Fruit fly (Drosophila melanogaster) whole organism, pupa: ENCODE data around the gene Trmt112.

ENCODE experiments used
- CG10348 ChIP-seq: fragments of 200-800 bp; sonication (Bioruptor generic); IDR thresholded peaks from 2 replicates; pipeline ENCODE4 v1.3.6; 2022; ENCODE audit warnings: missing biosample characterization, missing genetic modification characterization
- CG12605 ChIP-seq: fragments of 200-800 bp; sonication (Bioruptor generic); IDR thresholded peaks from 2 replicates; pipeline ENCODE4 v1.3.6; 2022; ENCODE audit warnings: missing biosample characterization, missing genetic modification characterization
- CG13204 ChIP-seq: fragments of 200-800 bp; sonication (Bioruptor generic); optimal IDR thresholded peaks from 2 replicates; lab custom pipeline; 2018; ENCODE audit warnings: missing biosample characterization, mild to moderate bottlenecking, missing genetic modification characterization, moderate library complexity
- CG14655 ChIP-seq: fragments of 200-800 bp; sonication (Bioruptor generic); optimal IDR thresholded peaks from 3 replicates; lab custom pipeline; 2017; ENCODE audit warnings: mild to moderate bottlenecking, missing biosample characterization, missing genetic modification reagents, missing genetic modification characterization
- CG15710 ChIP-seq: fragments of 200-800 bp; sonication (Bioruptor generic); optimal IDR thresholded peaks from 2 replicates; lab custom pipeline; 2018; ENCODE audit warnings: missing biosample characterization, mild to moderate bottlenecking, missing genetic modification characterization, moderate library complexity
- CG17806 ChIP-seq: fragments of 200-800 bp; sonication (Bioruptor generic); optimal IDR thresholded peaks from 2 replicates; lab custom pipeline; 2018; ENCODE audit warnings: missing biosample characterization, mild to moderate bottlenecking, missing genetic modification characterization, moderate library complexity
- CG32121 ChIP-seq: fragments of 200-800 bp; sonication (Bioruptor generic); IDR thresholded peaks from 2 replicates; pipeline ENCODE4 v1.3.6; 2022; ENCODE audit warnings: missing biosample characterization, missing genetic modification characterization
- CG34367 ChIP-seq: fragments of 200-800 bp; sonication (Bioruptor generic); optimal IDR thresholded peaks from 2 replicates; lab custom pipeline; 2018; ENCODE audit warnings: missing biosample characterization, mild to moderate bottlenecking, missing genetic modification characterization
- CG4496 ChIP-seq: fragments of 200-800 bp; sonication (Bioruptor generic); IDR thresholded peaks from 3 replicates; pipeline ENCODE4 v1.3.6; 2022; ENCODE audit warnings: missing biosample characterization, missing genetic modification characterization
- CG8159 ChIP-seq: fragments of 200-800 bp; sonication (Bioruptor generic); optimal IDR thresholded peaks from 3 replicates; lab custom pipeline; 2018; ENCODE audit warnings: missing biosample characterization, mild to moderate bottlenecking, missing genetic modification characterization, moderate library complexity
- CG8301 ChIP-seq: fragments of 200-800 bp; sonication (Bioruptor generic); optimal IDR thresholded peaks from 2 replicates; lab custom pipeline; 2018; ENCODE audit warnings: missing biosample characterization, mild to moderate bottlenecking, missing genetic modification characterization
- CG9948 ChIP-seq: fragments of 200-800 bp; sonication (Bioruptor generic); optimal IDR thresholded peaks from 2 replicates; lab custom pipeline; 2018; ENCODE audit warnings: missing biosample characterization, mild to moderate bottlenecking, missing genetic modification characterization, moderate library complexity
- D1 ChIP-seq: fragments of 200-800 bp; sonication (Bioruptor generic); optimal IDR thresholded peaks from 2 replicates; lab custom pipeline; 2018; ENCODE audit warnings: missing biosample characterization, mild to moderate bottlenecking, missing genetic modification characterization, moderate library complexity
- EcR ChIP-seq: fragments of 200-800 bp; sonication (Bioruptor generic); optimal IDR thresholded peaks from 3 replicates; lab custom pipeline; 2019; ENCODE audit warnings: missing biosample characterization, missing genetic modification characterization, mild to moderate bottlenecking, moderate library complexity, missing genetic modification reagents
- Ets98B ChIP-seq: fragments of 200-800 bp; sonication (Bioruptor generic); IDR thresholded peaks from 2 replicates; pipeline ENCODE4 v1.3.6; 2022; ENCODE audit warnings: missing biosample characterization, missing genetic modification characterization
- Pif1A ChIP-seq: fragments of 200-800 bp; sonication (Bioruptor generic); optimal IDR thresholded peaks from 3 replicates; lab custom pipeline; 2016; ENCODE audit warnings: missing biosample characterization, missing genetic modification characterization
- Pif1B ChIP-seq: fragments of 200-800 bp; sonication (Bioruptor generic); optimal IDR thresholded peaks from 3 replicates; lab custom pipeline; 2016; ENCODE audit warnings: missing biosample characterization, missing genetic modification characterization
- Snoo ChIP-seq: fragments of 200-800 bp; sonication (Bioruptor generic); optimal IDR thresholded peaks from 3 replicates; lab custom pipeline; 2017; ENCODE audit warnings: missing biosample characterization, mild to moderate bottlenecking, missing genetic modification characterization, inconsistent platforms
- fd96Ca ChIP-seq: fragments of 200-800 bp; sonication (Bioruptor generic); IDR thresholded peaks from 3 replicates; pipeline ENCODE4 v1.3.6; 2022; ENCODE audit warnings: missing biosample characterization, missing genetic modification characterization
- gl ChIP-seq: fragments of 200-800 bp; sonication (Bioruptor generic); optimal IDR thresholded peaks from 2 replicates; lab custom pipeline; 2018; ENCODE audit warnings: missing biosample characterization, mild to moderate bottlenecking, missing genetic modification characterization
- rn ChIP-seq: fragments of 200-800 bp; sonication (Bioruptor generic); IDR thresholded peaks from 2 replicates; pipeline ENCODE4 v1.3.6; 2022; ENCODE audit warnings: missing biosample characterization, missing genetic modification characterization

Trmt112 gene

dm6 chr3L:21216697-21217291 is at the start of gene Trmt112, which contains the start of gene Ilk:
Trmt112 (minus strand) TSS chr3L:21216839.
Ilk (plus strand) TSS chr3L:21216901.
- TF ChIP-seq CG8301 (tag; lab: Kevin White, UChicago) (no peak), Pif1B (no peak)

dm6 chr3L:21266101-21266656 is 49.5 kb upstream of the Trmt112 start:
- TF ChIP-seq Pif1B: no peak
- no peak for TF ChIP-seq D1
- no peak for TF ChIP-seq CG14655 (GFP tag; lab: Kevin White, UChicago)
- TF ChIP-seq CG32121: no peak
- no peak for TF ChIP-seq CG12605 (GFP tag; lab: Robert Waterston, UW)
- TF ChIP-seq CG9948 (tag; lab: Kevin White, UChicago): no peak
- no peak for TF ChIP-seq CG8301 (tag; lab: Kevin White, UChicago)
- TF ChIP-seq CG8159 (tag; lab: Kevin White, UChicago): no peak
- no peak for TF ChIP-seq Pif1A (GFP tag; lab: Kevin White, UChicago)
- no peak for TF ChIP-seq CG13204
- TF ChIP-seq EcR (GFP tag; lab: Kevin White, UChicago): no peak
- TF ChIP-seq gl (tag; lab: Kevin White, UChicago): no peak
- TF ChIP-seq rn (GFP tag; lab: Robert Waterston, UW): no peak
- TF ChIP-seq CG34367: no peak
- TF ChIP-seq Snoo: no peak
- TF ChIP-seq CG10348: no peak
- TF ChIP-seq Ets98B (GFP tag; lab: Robert Waterston, UW): no peak
- no peak for TF ChIP-seq CG17806 (tag; lab: Kevin White, UChicago)

- TF ChIP-seq Pif1B: no peak
- no peak for TF ChIP-seq Pif1A (GFP tag; lab: Kevin White, UChicago)
- peak; percentile 51 for TF ChIP-seq D1
- no peak for TF ChIP-seq fd96Ca (GFP tag; lab: Robert Waterston, UW)
- TF ChIP-seq, all 21 proteins: peak for 1
These were observed 45.8 kb upstream of the Trmt112 start for dm6 chr3L:21262426-21262825.

dm6 chr3L:21261403-21262164 is 44.9 kb upstream of the Trmt112 start:
- TF ChIP-seq EcR (GFP tag; lab: Kevin White, UChicago) (peak; percentile 83), CG10348 (no peak), CG12605 (GFP tag; lab: Robert Waterston, UW) (0 out of 2 replicates have a peak, but pooled peaks have one; percentile 14)

dm6 chr3L:21259257-21259656 is 42.6 kb upstream of the Trmt112 start:
- TF ChIP-seq Ets98B (GFP tag; lab: Robert Waterston, UW) (peak; percentile 34; the same call in 1 of the 2 replicates), CG32121 (peak; percentile 60), CG8301 (tag; lab: Kevin White, UChicago) (peak; percentile 44), Pif1B (no peak), CG15710 (tag; lab: Kevin White, UChicago) (no peak), CG9948 (tag; lab: Kevin White, UChicago) (no peak), D1 (no peak), gl (tag; lab: Kevin White, UChicago) (no peak), EcR (GFP tag; lab: Kevin White, UChicago) (no peak), CG12605 (GFP tag; lab: Robert Waterston, UW) (no peak), CG10348 (no peak), CG34367 (no peak), rn (GFP tag; lab: Robert Waterston, UW) (no peak), CG8159 (tag; lab: Kevin White, UChicago) (no peak), CG13204 (no peak), Pif1A (GFP tag; lab: Kevin White, UChicago) (no peak), fd96Ca (GFP tag; lab: Robert Waterston, UW) (peak; percentile 64; the same call in 2 of the 3 replicates), Snoo (no peak), CG14655 (GFP tag; lab: Kevin White, UChicago) (no peak), CG17806 (tag; lab: Kevin White, UChicago) (no peak), CG4496 (GFP tag; lab: Robert Waterston, UW) (peak; percentile 41; the same call in 1 of the 3 replicates)

- no peak for TF ChIP-seq CG13204
- no peak for TF ChIP-seq CG12605 (GFP tag; lab: Robert Waterston, UW)
- no peak for TF ChIP-seq CG4496 (GFP tag; lab: Robert Waterston, UW)
- no peak for TF ChIP-seq CG8159 (tag; lab: Kevin White, UChicago)
- TF ChIP-seq CG9948 (tag; lab: Kevin White, UChicago): no peak
- TF ChIP-seq CG14655 (GFP tag; lab: Kevin White, UChicago): no peak
- TF ChIP-seq EcR (GFP tag; lab: Kevin White, UChicago): no peak
- no peak for TF ChIP-seq CG34367
- TF ChIP-seq CG8301 (tag; lab: Kevin White, UChicago): no peak
- TF ChIP-seq D1: no peak
- TF ChIP-seq CG17806 (tag; lab: Kevin White, UChicago): no peak
- TF ChIP-seq CG15710 (tag; lab: Kevin White, UChicago): no peak
- TF ChIP-seq CG32121: no peak
These were observed 41.1 kb upstream of the Trmt112 start, which contains the start of gene CG43218 for dm6 chr3L:21257731-21258130. CG43218 (plus strand) TSS chr3L:21258020.
